Worm (Caenorhabditis elegans) whole organism, L1 larva: Measurements from ENCODE around the gene srh-204.

ENCODE experiments used
- C04F5.9 ChIP-seq: sonication (generic microtip); optimal IDR thresholded peaks from 2 replicates; lab custom pipeline; 2016; ENCODE audit warnings: missing genetic modification characterization, missing compliant biosample characterization
- C16A3.4 ChIP-seq: fragments of 150-350 bp; optimal IDR thresholded peaks from 2 replicates; lab custom pipeline; 2014; ENCODE audit warnings: missing biosample characterization, missing genetic modification characterization
- C34B4.2 ChIP-seq: sonication (generic microtip); optimal IDR thresholded peaks from 2 replicates; lab custom pipeline; 2017; ENCODE audit warnings: mild to moderate bottlenecking, missing genetic modification characterization, missing compliant biosample characterization
- Y116A8C.19 ChIP-seq: sonication (generic microtip); optimal IDR thresholded peaks from 2 replicates; lab custom pipeline; 2016; ENCODE audit warnings: missing compliant biosample characterization, missing genetic modification characterization, borderline replicate concordance
- aha-1 ChIP-seq: fragments of 150-350 bp; optimal IDR thresholded peaks from 2 replicates; lab custom pipeline; 2014; ENCODE audit warnings: missing biosample characterization, missing genetic modification characterization
- alr-1 ChIP-seq: fragments of 200-800 bp; sonication (Bioruptor generic); optimal IDR thresholded peaks from 2 replicates; lab custom pipeline; 2018; ENCODE audit warnings: borderline replicate concordance, mild to moderate bottlenecking, missing genetic modification characterization, missing compliant biosample characterization
- ama-1 ChIP-seq: fragments of 150-350 bp; optimal IDR thresholded peaks from 2 replicates; lab custom pipeline; 2014
- blmp-1 ChIP-seq: fragments of 150-350 bp; optimal IDR thresholded peaks from 2 replicates; lab custom pipeline; 2014; ENCODE audit warnings: missing biosample characterization, missing genetic modification characterization
- ceh-63 ChIP-seq: fragments of 200-800 bp; sonication (Bioruptor generic); optimal IDR thresholded peaks from 2 replicates; lab custom pipeline; 2018; ENCODE audit warnings: mild to moderate bottlenecking, missing genetic modification characterization, missing compliant biosample characterization
- ceh-8 ChIP-seq: fragments of 200-800 bp; sonication (Bioruptor generic); optimal IDR thresholded peaks from 2 replicates; lab custom pipeline; 2018; ENCODE audit warnings: mild to moderate bottlenecking, missing genetic modification characterization, moderate library complexity, missing compliant biosample characterization
- ceh-82 ChIP-seq, 3 experiments: fragments of 150-350 bp in 1 of 3; sonication (generic microtip) in 2 of 3; optimal IDR thresholded peaks; 2 replicates each; lab custom pipeline; 2014 to 2017; ENCODE audit warnings: missing biosample characterization in 3 of 3, missing genetic modification characterization in 3 of 3
- ceh-88 ChIP-seq: fragments of 200-800 bp; sonication (Bioruptor generic); IDR thresholded peaks from 2 replicates; pipeline ENCODE4 v1.3.6; 2022; ENCODE audit warnings: missing genetic modification characterization, missing compliant biosample characterization
- dpl-1 ChIP-seq, 3 experiments: fragments of 150-350 bp in 2 of 3; sonication (generic microtip) in 1 of 3; optimal IDR thresholded peaks; 2 replicates each; lab custom pipeline; 2014 to 2017; ENCODE audit warnings: missing biosample characterization in 3 of 3, missing genetic modification characterization in 3 of 3, missing genetic modification reagents in 3 of 3
- efl-1 ChIP-seq, 4 experiments: fragments of 150-350 bp; optimal IDR thresholded peaks in 3 of 4; peaks in 1 of 4; 1 replicate in 1 of 4; 2 replicates in 3 of 4; lab custom pipeline; 2014; ENCODE audit warnings: missing biosample characterization in 2 of 4, missing genetic modification characterization in 2 of 4, missing genetic modification reagents in 2 of 4
- elt-2 ChIP-seq: sonication (generic microtip); optimal IDR thresholded peaks from 2 replicates; lab custom pipeline; 2016; ENCODE audit warnings: missing genetic modification characterization, mild to moderate bottlenecking, inconsistent platforms, missing compliant biosample characterization, missing genetic modification reagents
- elt-3 ChIP-seq, 6 experiments: fragments of 150-350 bp in 1 of 6; sonication (generic microtip); optimal IDR thresholded peaks; 2 replicates each; lab custom pipeline; 2017 to 2018; ENCODE audit warnings: missing biosample characterization in 6 of 6, missing genetic modification characterization in 6 of 6, inconsistent platforms in 1 of 6
- fkh-4 ChIP-seq: sonication (generic microtip); optimal IDR thresholded peaks from 2 replicates; lab custom pipeline; 2016; ENCODE audit warnings: missing compliant biosample characterization, missing genetic modification characterization, borderline replicate concordance
- fos-1 ChIP-seq: fragments of 150-350 bp; optimal IDR thresholded peaks from 2 replicates; lab custom pipeline; 2014; ENCODE audit warnings: missing biosample characterization, missing genetic modification characterization
- hlh-17 ChIP-seq: fragments of 200-800 bp; sonication (Bioruptor generic); optimal IDR thresholded peaks from 2 replicates; lab custom pipeline; 2018; ENCODE audit warnings: missing genetic modification characterization, mild to moderate bottlenecking, missing compliant biosample characterization, moderate library complexity, borderline replicate concordance
- irx-1 ChIP-seq: sonication (generic microtip); optimal IDR thresholded peaks from 2 replicates; lab custom pipeline; 2016; ENCODE audit warnings: missing genetic modification characterization, missing compliant biosample characterization
- isw-1 ChIP-seq: fragments of 200-800 bp; sonication (Bioruptor generic); IDR thresholded peaks from 2 replicates; pipeline ENCODE4 v1.3.6; 2022; ENCODE audit warnings: missing genetic modification characterization, missing compliant biosample characterization
- lin-14 ChIP-seq: fragments of 200-800 bp; sonication (Bioruptor generic); optimal IDR thresholded peaks from 2 replicates; lab custom pipeline; 2018; ENCODE audit warnings: mild to moderate bottlenecking, missing genetic modification characterization, moderate library complexity, missing compliant biosample characterization
- lin-15B ChIP-seq: fragments of 150-350 bp; sonication (generic microtip); optimal IDR thresholded peaks from 3 replicates; lab custom pipeline; 2014; ENCODE audit warnings: missing biosample characterization, missing genetic modification characterization
- lir-3 ChIP-seq: sonication (generic microtip); optimal IDR thresholded peaks from 2 replicates; lab custom pipeline; 2016; ENCODE audit warnings: mild to moderate bottlenecking, missing genetic modification characterization, moderate library complexity, missing compliant biosample characterization; ENCODE audit not compliant: poor library complexity
- mab-9 ChIP-seq: fragments of 200-800 bp; sonication (Bioruptor generic); IDR thresholded peaks from 2 replicates; pipeline ENCODE4 v1.3.6; 2022; ENCODE audit warnings: missing genetic modification reagents, missing genetic modification characterization, missing compliant biosample characterization
- nhr-12 ChIP-seq: sonication (generic microtip); optimal IDR thresholded peaks from 2 replicates; lab custom pipeline; 2017; ENCODE audit warnings: missing biosample characterization, missing genetic modification characterization
- nhr-237 ChIP-seq: fragments of 150-350 bp; optimal IDR thresholded peaks from 2 replicates; lab custom pipeline; 2014; ENCODE audit warnings: missing biosample characterization, missing genetic modification characterization
- nhr-28 ChIP-seq: fragments of 150-350 bp; optimal IDR thresholded peaks from 2 replicates; lab custom pipeline; 2014; ENCODE audit warnings: missing biosample characterization, missing genetic modification characterization
- nhr-47 ChIP-seq: sonication (generic microtip); optimal IDR thresholded peaks from 2 replicates; lab custom pipeline; 2016; ENCODE audit warnings: mild to moderate bottlenecking, missing genetic modification characterization, moderate library complexity, missing compliant biosample characterization
- nhr-76 ChIP-seq: sonication (generic microtip); optimal IDR thresholded peaks from 2 replicates; lab custom pipeline; 2017; ENCODE audit warnings: missing biosample characterization, missing genetic modification characterization
- nhr-84 ChIP-seq: sonication (generic microtip); optimal IDR thresholded peaks from 2 replicates; lab custom pipeline; 2017; ENCODE audit warnings: missing biosample characterization, missing genetic modification characterization
- nhr-90 ChIP-seq: sonication (generic microtip); optimal IDR thresholded peaks from 2 replicates; lab custom pipeline; 2016; ENCODE audit warnings: mild to moderate bottlenecking, missing genetic modification characterization, missing compliant biosample characterization; ENCODE audit not compliant: poor library complexity
- pag-3 ChIP-seq: sonication (generic microtip); optimal IDR thresholded peaks from 2 replicates; lab custom pipeline; 2017; ENCODE audit warnings: missing genetic modification characterization, mild to moderate bottlenecking, missing compliant biosample characterization, antibody characterized with exemption, borderline replicate concordance; ENCODE audit not compliant: insufficient read depth
- pax-3 ChIP-seq: fragments of 200-800 bp; sonication (Bioruptor generic); optimal IDR thresholded peaks from 2 replicates; lab custom pipeline; 2018; ENCODE audit warnings: mild to moderate bottlenecking, missing genetic modification characterization, moderate library complexity, missing compliant biosample characterization
- rnt-1 ChIP-seq: sonication (generic microtip); optimal IDR thresholded peaks from 2 replicates; lab custom pipeline; 2016; ENCODE audit warnings: mild to moderate bottlenecking, missing genetic modification characterization, moderate library complexity, missing compliant biosample characterization
- skn-1 ChIP-seq: fragments of 150-350 bp; optimal IDR thresholded peaks from 2 replicates; lab custom pipeline; 2014; ENCODE audit warnings: missing biosample characterization, missing genetic modification characterization
- snu-23 ChIP-seq: sonication (generic microtip); optimal IDR thresholded peaks from 2 replicates; lab custom pipeline; 2016; ENCODE audit warnings: missing genetic modification characterization, missing compliant biosample characterization
- sox-4 ChIP-seq: sonication (generic microtip); optimal IDR thresholded peaks from 2 replicates; lab custom pipeline; 2016; ENCODE audit warnings: missing genetic modification characterization, missing compliant biosample characterization
- sptf-1 ChIP-seq: fragments of 150-350 bp; optimal IDR thresholded peaks from 2 replicates; lab custom pipeline; 2014; ENCODE audit warnings: missing biosample characterization, missing genetic modification characterization
- tlp-1 ChIP-seq: fragments of 150-350 bp; optimal IDR thresholded peaks from 2 replicates; lab custom pipeline; 2014; ENCODE audit warnings: missing biosample characterization, missing genetic modification characterization
- unc-30 ChIP-seq: sonication (generic microtip); optimal IDR thresholded peaks from 2 replicates; lab custom pipeline; 2017; ENCODE audit warnings: missing biosample characterization, missing genetic modification characterization
- unc-62 ChIP-seq: fragments of 150-350 bp; optimal IDR thresholded peaks from 2 replicates; lab custom pipeline; 2014; ENCODE audit warnings: missing biosample characterization, missing genetic modification reagents, missing genetic modification characterization
- xbp-1 ChIP-seq: sonication (generic microtip); optimal IDR thresholded peaks from 2 replicates; lab custom pipeline; 2016; ENCODE audit warnings: missing genetic modification characterization, missing compliant biosample characterization
- zip-4 ChIP-seq: fragments of 200-800 bp; sonication (Bioruptor generic); optimal IDR thresholded peaks from 2 replicates; lab custom pipeline; 2018; ENCODE audit warnings: mild to moderate bottlenecking, missing genetic modification characterization, moderate library complexity, missing compliant biosample characterization
- ztf-11 ChIP-seq, 2 experiments: sonication (generic microtip); optimal IDR thresholded peaks; 2 replicates each; lab custom pipeline; 2016 to 2017; ENCODE audit warnings: missing genetic modification characterization in 2 of 2, missing biosample characterization in 1 of 2, missing compliant biosample characterization in 1 of 2
- ztf-4 ChIP-seq: fragments of 150-350 bp; optimal IDR thresholded peaks from 2 replicates; lab custom pipeline; 2014; ENCODE audit warnings: missing biosample characterization, missing genetic modification characterization

The srh-204 gene

DNA sequence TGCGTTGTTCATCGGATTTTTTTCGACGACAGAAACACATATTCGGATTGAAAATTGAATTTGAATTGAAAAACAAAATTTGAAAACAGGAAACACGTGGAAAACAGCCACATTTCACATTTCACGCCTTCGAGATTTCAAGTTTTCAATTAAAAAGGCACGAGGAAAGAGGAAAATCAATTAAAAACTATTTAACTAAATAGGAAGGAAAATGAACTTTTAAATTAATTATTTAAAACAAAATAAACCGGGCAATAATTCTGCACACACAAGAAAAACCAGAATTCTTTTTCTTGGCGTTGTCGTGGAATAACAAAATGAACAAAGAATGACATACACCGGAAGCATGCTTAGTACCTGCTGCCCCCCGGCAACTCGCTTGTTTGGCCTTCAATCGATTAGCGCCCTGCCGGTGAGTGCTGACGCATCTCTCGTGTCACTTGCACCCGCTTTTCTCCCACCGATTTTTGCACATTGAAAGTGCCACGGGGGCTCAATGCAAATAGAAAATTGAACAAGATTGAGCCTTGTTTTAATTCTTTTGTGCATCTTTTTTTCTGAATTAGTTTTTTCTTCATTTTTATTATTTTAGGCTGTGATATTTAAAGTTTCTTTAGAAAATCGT is 45.5 kb downstream of the srh-204 start, which contains the start of gene Y45G5AM.9 (continued):
- TF ChIP-seq ceh-63 (GFP tag; lab: Kevin White, UChicago) (no peak), rnt-1 (peak; percentile 94), efl-1 (optimal IDR thresholded peaks at IDR 0.05; lab: Kevin White, UChicago) (peak; percentile 83), efl-1 (GFP tag; optimal IDR thresholded peaks at IDR 0.05 in 1 of 2; lab: Kevin White, UChicago) (peak; percentile 75 to 98), skn-1 (tag; lab: Kevin White, UChicago) (peak; percentile 67), sox-4 (peak; percentile 54), ama-1 (lab: Kevin White, UChicago) (no peak), unc-30 (tag; lab: Kevin White, UChicago) (no peak), nhr-84 (tag; lab: Kevin White, UChicago) (no peak), dpl-1 (GFP tag; optimal IDR thresholded peaks at IDR 0.05; lab: Kevin White, UChicago) (peak; percentile 76 to 83 (median 82)), pax-3 (tag; lab: Kevin White, UChicago) (peak; percentile 7), snu-23 (GFP tag; lab: Kevin White, UChicago) (peak; percentile 87), tlp-1 (no peak), nhr-76 (tag; lab: Kevin White, UChicago) (no peak), lin-14 (GFP tag; lab: Kevin White, UChicago) (no peak), hlh-17 (GFP tag; lab: Kevin White, UChicago) (no peak), lir-3 (tag; lab: Kevin White, UChicago) (no peak), C34B4.2 (no peak), irx-1 (tag; lab: Kevin White, UChicago) (peak; percentile 73), ceh-88 (GFP tag; lab: Robert Waterston, UW) (peak; percentile 34; the same call in 1 of the 2 replicates), fos-1 (tag; lab: Kevin White, UChicago) (peak; percentile 69), unc-62 (GFP tag; lab: Kevin White, UChicago) (no peak), Y116A8C.19 (tag; lab: Kevin White, UChicago) (no peak), blmp-1 (tag; lab: Kevin White, UChicago) (peak; percentile 43), pag-3 (tag; lab: Kevin White, UChicago) (peak; percentile 19), nhr-28 (tag; lab: Kevin White, UChicago) (no peak), fkh-4 (peak; percentile 45), elt-2 (peak; percentile 37), ztf-11 (tag; optimal IDR thresholded peaks at IDR 0.05; lab: Kevin White, UChicago) (peak in 1 of 2 experiments; percentile 36), alr-1 (no peak), isw-1 (GFP tag; lab: Robert Waterston, UW) (peak; percentile 70), nhr-90 (tag; lab: Kevin White, UChicago) (peak; percentile 87)

DNA sequence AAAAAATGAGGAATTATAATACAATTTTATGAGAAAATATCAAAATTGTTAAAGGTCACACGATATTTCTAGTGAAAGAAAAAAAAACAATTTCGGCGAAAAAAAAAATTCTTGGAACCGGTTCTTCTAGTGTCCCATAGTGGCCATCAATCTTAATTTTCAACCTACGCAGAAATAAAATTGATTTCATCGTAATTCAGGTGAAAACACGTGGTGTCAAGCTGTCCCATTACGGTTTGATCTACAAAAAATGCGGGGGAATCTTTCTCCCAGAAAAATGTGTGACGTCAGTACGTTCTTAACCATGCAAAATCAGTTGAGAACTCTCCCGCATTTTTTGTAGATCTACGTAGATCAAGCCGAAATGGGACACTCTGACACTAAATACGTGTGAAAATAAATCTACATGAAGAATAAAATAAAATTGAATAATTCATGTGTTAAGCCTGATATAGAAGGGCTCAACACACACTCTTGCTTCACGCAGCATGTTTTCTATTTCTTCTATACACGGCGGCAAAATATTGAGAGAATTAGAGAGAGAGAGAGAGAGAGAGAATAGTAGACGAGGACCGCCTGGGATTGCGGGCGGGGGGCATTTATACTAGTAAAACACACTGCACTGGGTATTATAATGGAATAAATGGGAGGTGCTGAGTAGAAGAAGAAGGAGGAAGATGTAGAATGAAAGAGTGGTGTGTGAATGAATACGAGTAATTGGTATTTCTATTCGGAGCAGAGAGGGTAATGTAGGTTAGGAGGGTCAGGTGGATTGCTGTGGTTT is 47.3 kb downstream of the srh-204 start:
- no peak for TF ChIP-seq nhr-28 (tag; lab: Kevin White, UChicago)
- TF ChIP-seq nhr-12, result no peak
- no peak for TF ChIP-seq fkh-4
- TF ChIP-seq sox-4, result no peak
- TF ChIP-seq pax-3 (tag; lab: Kevin White, UChicago), result no peak
- TF ChIP-seq aha-1 (tag; lab: Kevin White, UChicago), result no peak
- TF ChIP-seq ztf-4 (tag; lab: Kevin White, UChicago), result no peak
- no peak for TF ChIP-seq ceh-8 (GFP tag; lab: Kevin White, UChicago)
- TF ChIP-seq sptf-1 (tag; lab: Kevin White, UChicago), result no peak
- no peak for TF ChIP-seq mab-9 (GFP tag; lab: Robert Waterston, UW)
- TF ChIP-seq nhr-47 (tag; lab: Kevin White, UChicago), result peak; percentile 50
- no peak for TF ChIP-seq nhr-237
- TF ChIP-seq nhr-90 (tag; lab: Kevin White, UChicago), result peak; percentile 24
- no peak for TF ChIP-seq C04F5.9
- no peak for TF ChIP-seq lin-15B (tag; lab: Kevin White, UChicago)
- TF ChIP-seq ceh-82 (tag; optimal IDR thresholded peaks at IDR 0.05; lab: Kevin White, UChicago), result peak in 1 of 3 experiments; percentile 21
- TF ChIP-seq zip-4, result no peak
- TF ChIP-seq alr-1, result no peak
- peak; percentile 11 for TF ChIP-seq blmp-1 (tag; lab: Kevin White, UChicago)
- peak in 1 of 6 experiments; percentile 44 for TF ChIP-seq elt-3 (tag; optimal IDR thresholded peaks at IDR 0.05; lab: Kevin White, UChicago)
- TF ChIP-seq xbp-1 (tag; lab: Kevin White, UChicago), result no peak
- no peak for TF ChIP-seq C16A3.4 (tag; lab: Kevin White, UChicago)
- TF ChIP-seq elt-2, result no peak
- no peak for TF ChIP-seq ama-1 (lab: Kevin White, UChicago)
- peak; percentile 4 for TF ChIP-seq irx-1 (tag; lab: Kevin White, UChicago)
- no peak for TF ChIP-seq unc-30 (tag; lab: Kevin White, UChicago)
- no peak for TF ChIP-seq C34B4.2
